Worm (Caenorhabditis elegans): Measurements from ENCODE around the gene col-105.

Gene col-105

DNA sequence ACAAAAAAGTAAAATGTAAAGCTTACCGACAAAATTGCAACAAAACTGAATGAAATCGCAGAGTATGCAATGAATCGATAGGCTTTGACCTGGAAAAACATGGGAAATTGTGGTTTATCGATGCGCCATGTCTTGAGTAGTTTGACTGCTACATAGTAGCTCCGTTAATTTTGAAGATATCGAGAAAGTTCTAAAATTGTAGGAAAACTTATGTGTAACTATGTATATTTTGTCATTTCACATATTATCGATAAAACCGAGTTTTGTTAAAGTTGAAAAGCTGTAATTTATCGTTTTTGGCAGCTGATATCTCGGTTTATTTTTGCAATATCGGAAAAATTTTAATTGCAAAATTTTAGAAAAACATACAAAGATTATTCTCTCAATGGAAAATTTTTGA, at the start of gene col-105:
Gene col-105, minus strand, starts transcription at position 101 of the 400 bp plus-strand sequence.
- no peak for TF ChIP-seq med-1 (GFP tag; optimal IDR thresholded peaks at IDR 0.05; ENCODE audit: insufficient read depth)
- TF ChIP-seq flt-1 (GFP tag; IDR thresholded peaks at IDR 0.05) = no peak
- TF ChIP-seq T22C8.4 (GFP tag; IDR thresholded peaks at IDR 0.05) = no peak
- TF ChIP-seq klf-2 (GFP tag; conservative IDR thresholded peaks at IDR 0.05) = no peak
- TF ChIP-seq ref-1 (GFP tag; conservative IDR thresholded peaks at IDR 0.05) = no peak
- TF ChIP-seq ztf-23 (GFP tag; IDR thresholded peaks at IDR 0.05) = no peak
- no peak for TF ChIP-seq ztf-29 (GFP tag; IDR thresholded peaks at IDR 0.05)
- no peak for TF ChIP-seq cog-1 (tag; optimal IDR thresholded peaks at IDR 0.05)
- no peak for TF ChIP-seq tab-1 (GFP tag; IDR thresholded peaks at IDR 0.05)

ce11 chrIV:1408718-1409117, 49.7 kb upstream of the col-105 start:
- TF ChIP-seq ref-1 (GFP tag; conservative IDR thresholded peaks at IDR 0.05) (no peak), med-1 (GFP tag; optimal IDR thresholded peaks at IDR 0.05; ENCODE audit: insufficient read depth) (no peak)

- TF ChIP-seq T22C8.4 (GFP tag; IDR thresholded peaks at IDR 0.05) (peak; percentile 96), cog-1 (tag; optimal IDR thresholded peaks at IDR 0.05) (no peak), med-1 (GFP tag; optimal IDR thresholded peaks at IDR 0.05; ENCODE audit: insufficient read depth) (no peak), ztf-23 (GFP tag; IDR thresholded peaks at IDR 0.05) (no peak), ztf-29 (GFP tag; IDR thresholded peaks at IDR 0.05) (no peak)
Observed at ce11 chrIV:1408137-1408536, 49.1 kb upstream of the col-105 start.

DNA sequence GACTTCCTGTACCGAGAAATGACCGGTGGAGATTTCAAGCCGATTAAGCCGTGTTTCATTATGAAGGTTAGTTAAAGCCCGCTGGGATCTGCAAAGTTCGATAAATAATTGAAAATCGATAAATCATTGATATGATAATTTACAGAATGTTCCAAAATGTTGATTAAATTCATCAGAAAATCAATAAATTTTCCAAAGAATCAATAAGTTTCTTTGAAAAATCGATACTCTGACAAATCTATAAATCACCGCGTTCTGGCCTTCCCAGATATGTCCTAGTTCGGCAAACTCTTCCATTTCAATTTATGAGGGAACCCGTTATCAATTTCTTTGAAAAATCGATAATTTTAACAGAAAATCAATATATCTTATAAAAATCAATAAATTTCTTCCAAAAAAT, 48.5 kb upstream of the col-105 start:
- TF ChIP-seq ref-1 (GFP tag; conservative IDR thresholded peaks at IDR 0.05) (no peak), T22C8.4 (GFP tag; IDR thresholded peaks at IDR 0.05) (peak; percentile 75)

DNA sequence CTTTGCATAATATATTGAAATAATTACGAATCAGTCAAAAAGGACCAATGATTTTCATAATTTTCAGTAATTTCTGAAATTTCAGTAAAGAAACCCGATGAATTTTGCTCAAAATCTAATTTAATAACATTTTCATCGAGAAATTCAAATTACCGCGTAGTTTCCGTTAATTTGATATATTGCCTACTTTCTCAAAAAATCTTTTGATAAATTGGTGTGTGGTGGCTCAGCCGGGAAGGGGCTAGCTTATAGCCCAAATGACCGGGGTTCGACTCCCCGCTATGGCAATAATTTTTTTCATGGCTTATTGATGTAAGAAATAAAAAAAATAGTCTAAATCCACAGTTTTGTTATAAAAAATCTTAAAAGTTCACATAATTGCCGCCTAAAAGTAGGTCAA, 48.0 kb upstream of the col-105 start:
- TF ChIP-seq flt-1 (GFP tag; IDR thresholded peaks at IDR 0.05) (no peak), tab-1 (GFP tag; IDR thresholded peaks at IDR 0.05) (no peak), klf-2 (GFP tag; conservative IDR thresholded peaks at IDR 0.05) (no peak), med-1 (GFP tag; optimal IDR thresholded peaks at IDR 0.05; ENCODE audit: insufficient read depth) (no peak), cog-1 (tag; optimal IDR thresholded peaks at IDR 0.05) (no peak), ref-1 (GFP tag; conservative IDR thresholded peaks at IDR 0.05) (no peak), ztf-23 (GFP tag; IDR thresholded peaks at IDR 0.05) (no peak), T22C8.4 (GFP tag; IDR thresholded peaks at IDR 0.05) (no peak), ztf-29 (GFP tag; IDR thresholded peaks at IDR 0.05) (no peak)

- TF ChIP-seq klf-2 (GFP tag; conservative IDR thresholded peaks at IDR 0.05) = no peak
- no peak for TF ChIP-seq tab-1 (GFP tag; IDR thresholded peaks at IDR 0.05)
- no peak for TF ChIP-seq cog-1 (tag; optimal IDR thresholded peaks at IDR 0.05)
Observed at ce11 chrIV:1406267-1406666, 47.2 kb upstream of the col-105 start, which contains the start of gene spp-31. Gene spp-31, plus strand, starts transcription at chrIV:1406567.

DNA sequence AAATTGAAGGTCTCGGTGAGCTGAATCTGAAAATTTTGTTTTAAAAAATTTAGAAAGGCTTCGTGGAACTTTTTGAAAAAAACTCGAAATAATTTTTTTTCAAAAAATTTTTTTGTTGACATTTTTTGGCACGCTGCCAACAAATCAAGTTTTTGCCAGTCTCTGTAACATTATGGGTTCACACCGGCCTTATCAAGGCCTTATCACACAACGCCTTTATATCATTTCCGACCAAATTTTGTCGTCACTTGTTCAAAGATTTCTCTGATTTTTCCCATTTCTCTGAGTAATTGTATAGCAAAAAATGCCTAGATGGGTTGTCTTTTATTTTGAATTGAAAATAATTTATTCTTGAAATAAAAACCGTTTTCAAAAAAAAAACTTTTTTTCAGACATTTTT, 46.8 kb upstream of the col-105 start:
- TF ChIP-seq cog-1 (tag; optimal IDR thresholded peaks at IDR 0.05) (no peak), flt-1 (GFP tag; IDR thresholded peaks at IDR 0.05) (no peak), med-1 (GFP tag; optimal IDR thresholded peaks at IDR 0.05; ENCODE audit: insufficient read depth) (no peak), ref-1 (GFP tag; conservative IDR thresholded peaks at IDR 0.05) (no peak), tab-1 (GFP tag; IDR thresholded peaks at IDR 0.05) (no peak), klf-2 (GFP tag; conservative IDR thresholded peaks at IDR 0.05) (no peak), ztf-29 (GFP tag; IDR thresholded peaks at IDR 0.05) (no peak), ztf-23 (GFP tag; IDR thresholded peaks at IDR 0.05) (no peak), T22C8.4 (GFP tag; IDR thresholded peaks at IDR 0.05) (no peak)

- TF ChIP-seq ztf-29 (GFP tag; IDR thresholded peaks at IDR 0.05) = no peak
- no peak for TF ChIP-seq T22C8.4 (GFP tag; IDR thresholded peaks at IDR 0.05)
- no peak for TF ChIP-seq cog-1 (tag; optimal IDR thresholded peaks at IDR 0.05)
- no peak for TF ChIP-seq med-1 (GFP tag; optimal IDR thresholded peaks at IDR 0.05; ENCODE audit: insufficient read depth)
- TF ChIP-seq ztf-23 (GFP tag; IDR thresholded peaks at IDR 0.05) = no peak
- no peak for TF ChIP-seq ref-1 (GFP tag; conservative IDR thresholded peaks at IDR 0.05)
Observed at ce11 chrIV:1403960-1404359, 44.9 kb upstream of the col-105 start.

DNA sequence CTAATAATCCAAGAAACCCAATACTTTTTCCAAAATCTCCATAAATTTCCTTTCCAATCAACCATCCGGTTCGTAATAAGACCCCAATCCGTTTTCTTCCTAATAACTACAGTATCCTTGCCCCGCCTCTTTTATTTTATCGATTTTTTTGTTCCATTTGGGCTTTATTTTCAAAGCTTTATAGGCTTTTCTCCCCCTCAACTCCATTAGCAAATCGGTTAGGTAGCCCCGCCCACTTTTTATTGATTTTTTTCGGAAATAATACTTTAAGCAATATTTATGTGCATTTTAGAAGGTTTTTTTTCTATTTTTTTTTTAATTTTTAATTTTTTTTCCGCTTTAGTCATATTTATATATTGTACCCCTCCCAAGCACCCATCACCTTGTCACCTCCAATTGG, 41.0 kb upstream of the col-105 start:
- TF ChIP-seq T22C8.4 (GFP tag; IDR thresholded peaks at IDR 0.05) = peak; percentile 71
- no peak for TF ChIP-seq ztf-29 (GFP tag; IDR thresholded peaks at IDR 0.05)

DNA sequence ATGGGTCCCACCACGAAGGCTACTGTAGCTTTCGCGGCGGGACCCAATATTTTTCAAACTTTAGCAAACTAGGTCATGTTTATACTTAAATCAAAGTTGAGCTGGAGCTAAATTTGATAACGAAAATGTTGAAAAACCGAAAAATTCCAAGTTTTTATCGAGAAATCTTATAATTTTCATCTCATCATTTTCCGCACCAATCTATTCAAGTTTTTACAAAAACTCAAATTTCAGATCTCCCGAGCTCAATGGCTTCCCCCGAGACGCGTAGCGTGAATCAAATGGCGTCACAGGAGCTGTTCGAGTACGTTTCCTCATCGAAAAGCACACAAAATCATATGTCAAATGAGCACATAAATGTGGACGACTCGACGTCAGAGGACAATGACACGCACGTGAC, 38.9 kb upstream of the col-105 start:
- no peak for TF ChIP-seq flt-1 (GFP tag; IDR thresholded peaks at IDR 0.05)
- TF ChIP-seq ref-1 (GFP tag; conservative IDR thresholded peaks at IDR 0.05) = no peak
- no peak for TF ChIP-seq ztf-29 (GFP tag; IDR thresholded peaks at IDR 0.05)
- TF ChIP-seq T22C8.4 (GFP tag; IDR thresholded peaks at IDR 0.05) = no peak
- no peak for TF ChIP-seq med-1 (GFP tag; optimal IDR thresholded peaks at IDR 0.05; ENCODE audit: insufficient read depth)
- TF ChIP-seq klf-2 (GFP tag; conservative IDR thresholded peaks at IDR 0.05) = no peak
- no peak for TF ChIP-seq ztf-23 (GFP tag; IDR thresholded peaks at IDR 0.05)
- no peak for TF ChIP-seq cog-1 (tag; optimal IDR thresholded peaks at IDR 0.05)
- TF ChIP-seq tab-1 (GFP tag; IDR thresholded peaks at IDR 0.05) = no peak

DNA sequence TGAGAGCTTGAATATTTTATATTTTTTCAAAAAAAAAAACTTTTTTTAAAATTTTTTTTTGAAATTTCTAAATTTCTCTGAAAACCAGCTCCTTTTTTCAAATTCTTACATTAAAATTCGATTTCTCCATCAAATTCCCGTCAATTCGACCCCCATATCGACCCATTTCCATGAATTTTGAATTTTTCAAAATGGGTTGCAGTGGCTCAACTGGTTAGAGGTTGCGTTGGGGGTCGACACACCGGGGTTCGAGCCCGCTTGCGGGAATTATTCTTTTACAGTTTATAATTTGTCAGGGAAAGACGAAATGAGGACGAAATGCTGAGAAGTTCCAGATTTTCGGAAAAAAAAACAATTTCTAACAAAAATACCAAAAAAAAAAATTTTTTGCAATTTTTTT, 35.1 kb upstream of the col-105 start:
- TF ChIP-seq med-1 (GFP tag; optimal IDR thresholded peaks at IDR 0.05; ENCODE audit: insufficient read depth) = no peak
- no peak for TF ChIP-seq klf-2 (GFP tag; conservative IDR thresholded peaks at IDR 0.05)
- TF ChIP-seq T22C8.4 (GFP tag; IDR thresholded peaks at IDR 0.05) = no peak
- TF ChIP-seq ztf-29 (GFP tag; IDR thresholded peaks at IDR 0.05) = no peak
- TF ChIP-seq ref-1 (GFP tag; conservative IDR thresholded peaks at IDR 0.05) = no peak
- TF ChIP-seq flt-1 (GFP tag; IDR thresholded peaks at IDR 0.05) = no peak
- TF ChIP-seq cog-1 (tag; optimal IDR thresholded peaks at IDR 0.05) = no peak
- TF ChIP-seq tab-1 (GFP tag; IDR thresholded peaks at IDR 0.05) = no peak
- no peak for TF ChIP-seq ztf-23 (GFP tag; IDR thresholded peaks at IDR 0.05)
